Worm (Caenorhabditis elegans): Measurements from ENCODE around the gene C29F9.8.
"Not testable (repeated sequence)": the region's sequence is repeated elsewhere in the genome, so short reads cannot be mapped to it uniquely, and the experiment has no call there.

Gene C29F9.8

ce11 chrIII:120199-120598 lies 23.3 kb upstream of the C29F9.8 start, which contains the start of gene pals-24:
pals-24 (plus strand) TSS chrIII:120435.
- TF ChIP-seq ham-2 (GFP tag; optimal IDR thresholded peaks at IDR 0.05): no peak
- TF ChIP-seq sptf-1 (tag; optimal IDR thresholded peaks at IDR 0.05): no peak
- TF ChIP-seq lsy-2 (tag; optimal IDR thresholded peaks at IDR 0.05): no peak
- TF ChIP-seq flh-1 (GFP tag; optimal IDR thresholded peaks at IDR 0.05): no peak
- no peak for TF ChIP-seq nhr-237 (tag; optimal IDR thresholded peaks at IDR 0.05)
- no peak for TF ChIP-seq nhr-12 (tag; optimal IDR thresholded peaks at IDR 0.05)
- no peak for TF ChIP-seq ces-1 (GFP tag; optimal IDR thresholded peaks at IDR 0.05)

ce11 chrIII:117857-118256 lies 20.9 kb upstream of the C29F9.8 start:
- TF ChIP-seq ceh-43 (GFP tag; optimal IDR thresholded peaks at IDR 0.05) (no peak), drap-1 (GFP tag; optimal IDR thresholded peaks at IDR 0.05) (no peak), blmp-1 (tag; optimal IDR thresholded peaks at IDR 0.05) (no peak), ceh-39 (tag; optimal IDR thresholded peaks at IDR 0.05) (no peak), hlh-1 (tag; optimal IDR thresholded peaks at IDR 0.05) (no peak)

- no peak for TF ChIP-seq lin-13 (tag; optimal IDR thresholded peaks at IDR 0.05)
- TF ChIP-seq nhr-237 (tag; optimal IDR thresholded peaks at IDR 0.05): no peak
- no peak for TF ChIP-seq ztf-11 (tag; optimal IDR thresholded peaks at IDR 0.05)
- no peak for TF ChIP-seq cnd-1 (tag; optimal IDR thresholded peaks at IDR 0.05)
- no peak for TF ChIP-seq mls-2 (tag; optimal IDR thresholded peaks at IDR 0.05)
- TF ChIP-seq drap-1 (GFP tag; optimal IDR thresholded peaks at IDR 0.05): no peak
Measured at ce11 chrIII:117210-117609, 20.3 kb upstream of the C29F9.8 start, which contains the start of gene C29F9.5. C29F9.5 (plus strand) TSS chrIII:117510.

ce11 chrIII:114603-115002 lies 17.7 kb upstream of the C29F9.8 start, which contains the start of gene C29F9.6:
C29F9.6 (plus strand) TSS chrIII:114903.
- TF ChIP-seq nhr-28 (tag; optimal IDR thresholded peaks at IDR 0.05) (no peak), hlh-1 (tag; optimal IDR thresholded peaks at IDR 0.05) (no peak), bed-3 (GFP tag; optimal IDR thresholded peaks at IDR 0.05) (no peak), drap-1 (GFP tag; optimal IDR thresholded peaks at IDR 0.05) (no peak), sem-2 (GFP tag; optimal IDR thresholded peaks at IDR 0.05) (no peak), snpc-4 (tag; optimal IDR thresholded peaks at IDR 0.05) (no peak), unc-39 (tag; optimal IDR thresholded peaks at IDR 0.05) (no peak), ceh-83 (GFP tag; optimal IDR thresholded peaks at IDR 0.05) (no peak), M03D4.4 (tag; optimal IDR thresholded peaks at IDR 0.05) (no peak), ceh-39 (tag; optimal IDR thresholded peaks at IDR 0.05) (no peak), nhr-12 (tag; optimal IDR thresholded peaks at IDR 0.05) (no peak), blmp-1 (tag; optimal IDR thresholded peaks at IDR 0.05) (no peak), lin-13 (tag; optimal IDR thresholded peaks at IDR 0.05) (no peak), ztf-11 (tag; optimal IDR thresholded peaks at IDR 0.05) (no peak), mls-2 (tag; optimal IDR thresholded peaks at IDR 0.05) (no peak), ceh-43 (GFP tag; optimal IDR thresholded peaks at IDR 0.05) (no peak)

- TF ChIP-seq nhr-237, lsy-2, lin-13 (tag; optimal IDR thresholded peaks at IDR 0.05): not testable (repeated sequence)
Measured at ce11 chrIII:98822-99221, 1.9 kb upstream of the C29F9.8 start, which contains the start of gene C29F9.9. C29F9.9 (minus strand) TSS chrIII:98922.

ce11 chrIII:96196-96595 lies 722 bp downstream of the C29F9.8 start:
- peak; percentile 7 for TF ChIP-seq hlh-1 (tag; optimal IDR thresholded peaks at IDR 0.05)
- no peak for TF ChIP-seq ceh-83 (GFP tag; optimal IDR thresholded peaks at IDR 0.05)
- peak; percentile 58 for TF ChIP-seq ces-1 (GFP tag; optimal IDR thresholded peaks at IDR 0.05)
- TF ChIP-seq lsy-2 (tag; optimal IDR thresholded peaks at IDR 0.05): no peak
- TF ChIP-seq unc-120 (tag; optimal IDR thresholded peaks at IDR 0.05; ENCODE audit: poor library complexity, severe bottlenecking): peak; percentile 30
- peak; percentile 3 for TF ChIP-seq pha-4 (tag; optimal IDR thresholded peaks at IDR 0.05)
- peak; percentile 17 for TF ChIP-seq mep-1 (tag; optimal IDR thresholded peaks at IDR 0.05)
- TF ChIP-seq zip-8 (tag; optimal IDR thresholded peaks at IDR 0.05): no peak
- no peak for TF ChIP-seq elt-1 (tag; optimal IDR thresholded peaks at IDR 0.05; ENCODE audit: borderline replicate concordance, insufficient read depth)
- no peak for TF ChIP-seq nhr-237 (tag; optimal IDR thresholded peaks at IDR 0.05)
- TF ChIP-seq sptf-1 (tag; optimal IDR thresholded peaks at IDR 0.05): peak; percentile 31

Measured in whole organism, mixed stage, embryonic.